Fruit fly (Drosophila melanogaster): ENCODE data around the gene CG34133.

DNA sequence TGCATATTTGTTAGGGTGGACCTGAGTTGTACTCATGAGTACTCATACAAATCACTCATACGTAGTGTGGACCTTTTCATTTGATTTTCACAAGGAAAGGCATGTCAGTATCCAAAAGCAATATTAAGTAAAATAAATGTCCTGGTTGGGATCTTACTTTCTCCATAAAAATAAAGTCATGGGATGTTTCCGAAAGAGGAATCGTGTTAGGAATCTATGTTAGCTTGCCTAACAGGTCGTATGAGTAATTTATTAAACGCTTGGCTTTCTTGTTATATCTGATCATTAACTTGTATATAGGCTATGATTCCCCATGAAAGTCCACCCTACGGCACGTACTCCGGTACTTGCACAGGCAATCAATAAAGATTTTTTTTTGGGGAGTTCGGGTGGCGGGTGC lies 6.7 kb downstream of the CG34133 start:
- TF ChIP-seq CG3847 (GFP tag; IDR thresholded peaks at IDR 0.05) (no peak), fu2 (GFP tag; optimal IDR thresholded peaks at IDR 0.05) (no peak), sqz (GFP tag; optimal IDR thresholded peaks at IDR 0.05) (no peak)
